Worm (Caenorhabditis elegans) whole organism, L4/young adult: ENCODE measurements around the gene ptp-4A2.

Experiments used
- W03F9.2 ChIP-seq: fragments of 150-350 bp; optimal IDR thresholded peaks from 2 replicates; lab custom pipeline; 2014; ENCODE audit warnings: missing biosample characterization, missing genetic modification characterization
- dao-5 ChIP-seq: sonication (generic microtip); optimal IDR thresholded peaks from 2 replicates; lab custom pipeline; 2016; ENCODE audit warnings: missing genotype, missing genetic modification characterization, moderate library complexity, missing compliant biosample characterization
- him-1 ChIP-seq: sonication (generic microtip); optimal IDR thresholded peaks from 2 replicates; lab custom pipeline; 2016; ENCODE audit warnings: missing genotype, missing genetic modification reagents, missing genetic modification characterization, missing compliant biosample characterization

The ptp-4A2 gene

DNA sequence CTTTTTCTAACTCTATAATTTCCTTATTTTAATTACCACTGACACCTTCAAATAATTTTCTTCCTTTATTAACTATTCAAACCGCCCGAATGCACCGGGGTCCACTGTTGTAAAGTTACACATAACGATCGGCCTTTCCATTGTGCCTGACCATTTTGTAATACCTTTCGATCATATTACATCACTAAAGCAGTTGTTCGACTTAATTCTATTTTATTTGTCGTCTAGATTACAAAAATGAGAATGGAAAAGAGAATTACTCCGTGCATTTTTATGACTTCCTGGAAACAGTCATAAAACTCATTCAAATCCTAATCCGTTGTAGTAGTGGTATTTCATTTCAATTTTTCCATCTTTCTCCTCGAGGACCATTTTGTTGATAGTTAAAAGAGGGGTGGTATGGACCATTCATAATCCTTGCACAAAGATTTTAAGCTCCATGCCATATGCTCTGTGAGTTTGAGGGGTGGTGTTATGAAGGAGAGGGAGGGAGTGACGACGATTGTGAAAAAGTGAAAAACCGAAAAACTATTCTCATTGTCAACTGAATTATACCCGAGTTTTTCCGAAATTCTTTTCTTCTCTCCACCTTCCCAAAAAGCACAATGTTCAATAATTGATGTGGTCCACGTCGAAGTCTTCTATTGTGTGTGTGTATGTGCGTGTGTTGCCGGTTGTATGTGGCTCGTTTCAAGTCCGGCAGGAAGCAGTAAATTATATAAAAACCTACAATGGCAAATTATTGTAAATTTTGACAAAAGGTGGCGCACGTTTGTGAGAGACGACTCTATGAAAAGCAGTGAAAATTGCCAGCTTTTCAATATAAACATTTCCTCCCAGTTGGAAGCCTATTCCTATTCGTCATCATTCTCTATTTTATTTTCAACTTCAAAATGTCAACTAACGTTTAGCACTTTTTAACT, 44.6 kb downstream of the ptp-4A2 start:
- TF ChIP-seq him-1 (tag; lab: Kevin White, UChicago) (peak; percentile 8), W03F9.2 (tag; lab: Kevin White, UChicago) (no peak)

DNA sequence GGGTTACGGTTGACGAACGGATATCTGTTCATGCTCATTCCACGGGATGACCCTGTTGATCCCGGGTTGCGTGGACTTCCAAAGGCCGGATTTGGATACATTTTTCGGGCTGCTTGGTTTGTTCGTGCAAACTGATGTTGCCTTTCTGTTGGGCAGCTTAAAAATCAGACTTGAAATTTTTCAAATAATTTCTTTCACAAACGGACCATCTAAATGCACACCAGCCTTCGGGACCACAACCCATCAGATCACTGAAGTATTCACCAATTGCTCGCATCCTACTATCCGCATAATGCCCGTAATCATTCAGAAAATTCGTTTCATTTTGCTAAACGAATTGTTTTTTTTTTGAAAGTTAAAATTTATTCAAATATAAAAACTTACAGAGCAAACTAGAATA, 47.5 kb downstream of the ptp-4A2 start, which contains the start of gene F47F2.3:
Gene F47F2.3, minus strand, starts transcription at position 101 of the 400 bp plus-strand sequence.
- TF ChIP-seq W03F9.2 (tag; lab: Kevin White, UChicago): no peak
- no peak for TF ChIP-seq dao-5 (tag; lab: Kevin White, UChicago)
- no peak for TF ChIP-seq him-1 (tag; lab: Kevin White, UChicago)
